Worm (Caenorhabditis elegans) whole organism, early embryonic: ENCODE data around the gene F36D3.5.

Experiments
- aly-1 ChIP-seq: sonication (generic microtip); optimal IDR thresholded peaks from 2 replicates; lab custom pipeline; 2016; ENCODE audit warnings: missing genetic modification characterization, missing compliant biosample characterization
- ama-1 ChIP-seq: fragments of 150-350 bp; optimal IDR thresholded peaks from 2 replicates; lab custom pipeline; 2014
- ceh-13 ChIP-seq: fragments of 200-800 bp; sonication (Bioruptor generic); optimal IDR thresholded peaks from 2 replicates; lab custom pipeline; 2018; ENCODE audit warnings: mild to moderate bottlenecking, missing genetic modification characterization, missing compliant biosample characterization
- ceh-36 ChIP-seq: sonication (generic microtip); optimal IDR thresholded peaks from 2 replicates; lab custom pipeline; 2016; ENCODE audit warnings: missing genetic modification characterization, inconsistent platforms, missing compliant biosample characterization
- ets-7 ChIP-seq: sonication (generic microtip); optimal IDR thresholded peaks from 2 replicates; lab custom pipeline; 2016; ENCODE audit warnings: missing genotype, missing genetic modification characterization, missing compliant biosample characterization
- flt-1 ChIP-seq: fragments of 200-800 bp; sonication (Bioruptor generic); IDR thresholded peaks from 2 replicates; pipeline ENCODE4 v1.3.6; 2022; ENCODE audit warnings: missing genetic modification characterization, missing compliant biosample characterization
- hmbx-1 ChIP-seq: sonication (generic microtip); optimal IDR thresholded peaks from 2 replicates; lab custom pipeline; 2016; ENCODE audit warnings: mild to moderate bottlenecking, missing genetic modification characterization, missing compliant biosample characterization
- hnd-1 ChIP-seq: sonication (generic microtip); optimal IDR thresholded peaks from 2 replicates; lab custom pipeline; 2016; ENCODE audit warnings: missing genetic modification characterization, missing compliant biosample characterization
- pes-1 ChIP-seq: fragments of 200-800 bp; sonication (Bioruptor generic); IDR thresholded peaks from 2 replicates; pipeline ENCODE4 v1.3.6; 2022; ENCODE audit warnings: missing genetic modification reagents, missing genetic modification characterization, missing compliant biosample characterization

DNA sequence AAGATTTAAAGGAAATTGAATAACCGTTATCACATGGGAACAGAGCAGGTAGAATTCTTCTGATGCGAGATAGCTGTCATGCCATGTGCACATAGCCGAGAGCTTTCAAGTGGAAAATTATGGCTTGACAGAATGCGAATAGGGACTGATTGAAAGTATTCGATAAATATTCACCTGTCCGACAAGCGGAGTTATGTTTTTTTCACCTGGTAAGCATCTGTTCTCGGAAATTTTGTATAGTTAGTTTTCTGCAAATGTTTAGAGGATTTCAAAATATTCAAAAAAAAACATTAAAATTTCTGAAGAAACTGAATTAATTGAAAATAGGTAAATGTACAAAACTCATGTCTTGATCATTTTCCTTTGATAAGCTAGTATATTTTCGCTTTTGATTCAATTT lies 17.5 kb downstream of the F36D3.5 start, which contains the start of gene srh-136:
- TF ChIP-seq ceh-13 (GFP tag; lab: Kevin White, UChicago) = no peak
- no peak for TF ChIP-seq ama-1 (lab: Kevin White, UChicago)
- TF ChIP-seq aly-1 (tag; lab: Kevin White, UChicago) = no peak
- TF ChIP-seq ets-7 = no peak
- TF ChIP-seq ceh-36 (tag; lab: Kevin White, UChicago) = no peak
- TF ChIP-seq hmbx-1 (tag; lab: Kevin White, UChicago) = no peak
- no peak for TF ChIP-seq hnd-1 (tag; lab: Kevin White, UChicago)
- no peak for TF ChIP-seq pes-1 (GFP tag; lab: Robert Waterston, UW)
- no peak for TF ChIP-seq flt-1
